Fruit fly (Drosophila melanogaster) whole organism: ENCODE data around the gene RhoGEF4.

ENCODE experiments used
- CG8478 ChIP-seq: fragments of >200 bp; optimal IDR thresholded peaks from 2 replicates; lab custom pipeline; 2018; ENCODE audit warnings: inconsistent platforms
- Dll ChIP-seq: fragments of >200 bp; optimal IDR thresholded peaks from 2 replicates; lab custom pipeline; 2017
- EcR ChIP-seq, 2 experiments: fragments of >200 bp; optimal IDR thresholded peaks; 2 replicates each; lab custom pipeline; 2017; ENCODE audit warnings: missing biosample characterization in 2 of 2, missing genetic modification characterization in 2 of 2, missing genetic modification reagents in 2 of 2
- pan ChIP-seq: fragments of >200 bp; optimal IDR thresholded peaks from 2 replicates; lab custom pipeline; 2017
- psq ChIP-seq: fragments of >200 bp; optimal IDR thresholded peaks from 2 replicates; lab custom pipeline; 2017
- usp ChIP-seq: fragments of >200 bp; optimal IDR thresholded peaks from 2 replicates; lab custom pipeline; 2017; ENCODE audit warnings: missing biosample characterization, missing genetic modification characterization, mixed read lengths

The RhoGEF4 gene

dm6 chr3L:7319768-7320167 lies 3.4 kb downstream of the RhoGEF4 start, which contains the start of gene CG8607:
Gene CG8607 (plus strand): TSS chr3L:7320068.
- no peak for TF ChIP-seq pan (lab: Kevin White, UChicago)
- TF ChIP-seq psq (lab: Kevin White, UChicago): no peak
- TF ChIP-seq CG8478 (lab: Kevin White, UChicago): no peak
- no peak for TF ChIP-seq usp
- no peak for TF ChIP-seq EcR (GFP tag; optimal IDR thresholded peaks at IDR 0.05; lab: Kevin White, UChicago)
- TF ChIP-seq Dll (lab: Kevin White, UChicago): no peak

dm6 chr3L:7314133-7314532 lies 9.1 kb downstream of the RhoGEF4 start:
- no peak for TF ChIP-seq CG8478 (lab: Kevin White, UChicago)
- no peak for TF ChIP-seq psq (lab: Kevin White, UChicago)
- no peak for TF ChIP-seq pan (lab: Kevin White, UChicago)
- no peak for TF ChIP-seq Dll (lab: Kevin White, UChicago)
- no peak for TF ChIP-seq EcR (GFP tag; optimal IDR thresholded peaks at IDR 0.05; lab: Kevin White, UChicago)
- TF ChIP-seq usp: no peak

dm6 chr3L:7313559-7314132 lies 9.6 kb downstream of the RhoGEF4 start:
- TF ChIP-seq EcR (GFP tag; optimal IDR thresholded peaks at IDR 0.05; lab: Kevin White, UChicago) (no peak), usp (no peak), psq (lab: Kevin White, UChicago) (no peak), Dll (lab: Kevin White, UChicago) (no peak), CG8478 (lab: Kevin White, UChicago) (no peak)

- TF ChIP-seq usp (no peak), EcR (GFP tag; optimal IDR thresholded peaks at IDR 0.05; lab: Kevin White, UChicago) (no peak), Dll (lab: Kevin White, UChicago) (no peak), CG8478 (lab: Kevin White, UChicago) (no peak), psq (lab: Kevin White, UChicago) (no peak), pan (lab: Kevin White, UChicago) (no peak)
Observed at dm6 chr3L:7312754-7313153, 10.5 kb downstream of the RhoGEF4 start, which contains the start of gene unc-13-4A. Gene unc-13-4A (minus strand): TSS chr3L:7312896.

dm6 chr3L:7300660-7301059 lies 22.6 kb downstream of the RhoGEF4 start:
- TF ChIP-seq psq (lab: Kevin White, UChicago) (no peak), EcR (GFP tag; optimal IDR thresholded peaks at IDR 0.05; lab: Kevin White, UChicago) (no peak), CG8478 (lab: Kevin White, UChicago) (no peak), pan (lab: Kevin White, UChicago) (no peak), usp (no peak)

- no peak for TF ChIP-seq CG8478 (lab: Kevin White, UChicago)
- no peak for TF ChIP-seq Dll (lab: Kevin White, UChicago)
- no peak for TF ChIP-seq psq (lab: Kevin White, UChicago)
- no peak for TF ChIP-seq usp
- no peak for TF ChIP-seq pan (lab: Kevin White, UChicago)
- no peak for TF ChIP-seq EcR (GFP tag; optimal IDR thresholded peaks at IDR 0.05; lab: Kevin White, UChicago)
Observed at dm6 chr3L:7283541-7283940, 39.7 kb downstream of the RhoGEF4 start.
